Worm (Caenorhabditis elegans) whole organism, L4 larva: Measurements from ENCODE around the gene gly-20.

Source experiments
- daf-12 ChIP-seq: fragments of 150-350 bp; optimal IDR thresholded peaks from 2 replicates; lab custom pipeline; 2014; ENCODE audit warnings: missing biosample characterization, missing genetic modification reagents, missing genetic modification characterization
- daf-16 ChIP-seq, 3 experiments: sonication (generic microtip); optimal IDR thresholded peaks; 2 replicates each; lab custom pipeline; 2016 to 2017; ENCODE audit warnings: missing genetic modification characterization in 3 of 3, missing genetic modification reagents in 3 of 3, mild to moderate bottlenecking in 2 of 3, missing compliant biosample characterization in 2 of 3, missing biosample characterization in 1 of 3, moderate library complexity in 1 of 3
- fkh-10 ChIP-seq: fragments of 150-350 bp; optimal IDR thresholded peaks from 2 replicates; lab custom pipeline; 2014; ENCODE audit warnings: missing biosample characterization, missing genetic modification reagents, missing genetic modification characterization
- lin-39 ChIP-seq: fragments of 150-350 bp; optimal IDR thresholded peaks from 2 replicates; lab custom pipeline; 2014; ENCODE audit warnings: missing biosample characterization, missing genetic modification reagents, missing genetic modification characterization
- lir-3 ChIP-seq: sonication (generic microtip); optimal IDR thresholded peaks from 2 replicates; lab custom pipeline; 2016; ENCODE audit warnings: mild to moderate bottlenecking, missing genetic modification characterization, missing compliant biosample characterization
- nhr-10 ChIP-seq: fragments of 150-350 bp; optimal IDR thresholded peaks from 2 replicates; lab custom pipeline; 2014; ENCODE audit warnings: missing biosample characterization, missing genetic modification characterization
- nhr-11 ChIP-seq: fragments of 150-350 bp; optimal IDR thresholded peaks from 2 replicates; lab custom pipeline; 2014; ENCODE audit warnings: missing biosample characterization, missing genetic modification characterization
- unc-39 ChIP-seq: sonication (generic microtip); optimal IDR thresholded peaks from 2 replicates; lab custom pipeline; 2017; ENCODE audit warnings: missing biosample characterization, missing genetic modification characterization
- zfp-2 ChIP-seq: sonication (generic microtip); optimal IDR thresholded peaks from 2 replicates; lab custom pipeline; 2016; ENCODE audit warnings: mild to moderate bottlenecking, missing genetic modification characterization, missing compliant biosample characterization

- no peak for TF ChIP-seq nhr-10
- peak; percentile 9 for TF ChIP-seq nhr-11 (tag; lab: Kevin White, UChicago)
- no peak for TF ChIP-seq lin-39 (tag; lab: Kevin White, UChicago)
- TF ChIP-seq unc-39 (tag; lab: Kevin White, UChicago) = no peak
- no peak for TF ChIP-seq lir-3 (tag; lab: Kevin White, UChicago)
- no peak for TF ChIP-seq zfp-2 (tag; lab: Kevin White, UChicago)
- no peak for TF ChIP-seq daf-12 (tag; lab: Kevin White, UChicago)
- TF ChIP-seq daf-16 (GFP tag; optimal IDR thresholded peaks at IDR 0.05; lab: Kevin White, UChicago) = peak in 1 of 2 experiments; percentile 11
- no peak for TF ChIP-seq daf-16 (tag; optimal IDR thresholded peaks at IDR 0.05; lab: Kevin White, UChicago)
- no peak for TF ChIP-seq fkh-10
Measured at ce11 chrV:11307781-11308180, 25.4 kb downstream of the gly-20 start.
